Worm (Caenorhabditis elegans) whole organism, L4 larva: ENCODE data around the gene ZC250.4.

ENCODE experiments used
- ceh-20 ChIP-seq: fragments of 200-800 bp; sonication (Bioruptor generic); IDR thresholded peaks from 2 replicates; pipeline ENCODE4 v1.3.6; 2022; ENCODE audit warnings: missing genetic modification reagents, missing genetic modification characterization, missing compliant biosample characterization
- dpl-1 ChIP-seq: fragments of 150-350 bp; optimal IDR thresholded peaks from 2 replicates; lab custom pipeline; 2014; ENCODE audit warnings: missing biosample characterization, missing genetic modification reagents, missing genetic modification characterization
- jun-1 ChIP-seq: fragments of 150-350 bp; optimal IDR thresholded peaks from 2 replicates; lab custom pipeline; 2014; ENCODE audit warnings: missing biosample characterization, missing genetic modification reagents, missing genetic modification characterization
- nhr-11 ChIP-seq: fragments of 150-350 bp; optimal IDR thresholded peaks from 2 replicates; lab custom pipeline; 2014; ENCODE audit warnings: missing biosample characterization, missing genetic modification characterization
- nhr-77 ChIP-seq: fragments of 150-350 bp; optimal IDR thresholded peaks from 2 replicates; lab custom pipeline; 2014; ENCODE audit warnings: missing biosample characterization, missing genetic modification characterization
- snpc-4 ChIP-seq: fragments of 150-350 bp; optimal IDR thresholded peaks from 2 replicates; lab custom pipeline; 2014; ENCODE audit warnings: missing biosample characterization, missing genetic modification characterization
- zip-11 ChIP-seq: fragments of 200-800 bp; sonication (Bioruptor generic); IDR thresholded peaks from 2 replicates; pipeline ENCODE4 v1.3.6; 2022; ENCODE audit warnings: missing genetic modification characterization, missing compliant biosample characterization

DNA sequence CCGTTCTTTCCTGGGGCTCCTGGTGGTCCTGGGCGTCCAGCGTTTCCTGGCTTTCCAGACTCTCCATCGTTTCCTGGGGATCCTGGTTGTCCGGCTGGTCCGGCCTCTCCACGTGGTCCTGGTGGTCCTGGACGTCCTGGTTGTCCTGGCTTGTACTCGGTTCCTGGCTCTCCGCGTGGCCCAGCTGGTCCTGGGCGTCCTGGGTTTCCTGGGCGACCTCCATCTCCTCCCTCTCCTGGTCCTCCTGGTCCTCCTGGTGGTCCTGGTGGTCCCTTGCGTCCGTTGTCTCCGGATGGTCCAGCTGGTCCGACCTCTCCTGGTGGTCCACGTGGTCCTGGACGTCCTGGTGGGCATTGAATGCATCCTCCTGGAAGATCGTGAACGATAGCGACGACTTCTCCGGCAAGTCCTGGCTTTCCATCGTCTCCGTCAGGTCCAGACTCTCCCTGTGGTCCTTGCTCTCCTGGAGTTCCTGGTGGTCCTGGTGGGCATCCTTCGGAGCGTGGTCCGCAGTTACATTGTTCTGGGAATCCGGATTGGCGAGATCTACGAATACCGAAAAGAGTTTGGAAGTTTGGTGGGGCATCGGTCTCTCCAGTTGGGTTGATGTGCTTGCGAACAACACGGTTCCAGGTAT is 23.2 kb upstream of the ZC250.4 start:
- TF ChIP-seq dpl-1 (GFP tag; lab: Kevin White, UChicago) (no peak), zip-11 (GFP tag; lab: Robert Waterston, UW) (no peak), nhr-77 (tag; lab: Kevin White, UChicago) (no peak), jun-1 (tag; lab: Kevin White, UChicago) (no peak), snpc-4 (tag; lab: Kevin White, UChicago) (no peak), ceh-20 (GFP tag; lab: Robert Waterston, UW) (no peak), nhr-11 (tag; lab: Kevin White, UChicago) (no peak)
